Fruit fly (Drosophila melanogaster) whole organism, pupa: Measurements from ENCODE around the gene CG10804.

Source experiments
- CG10348 ChIP-seq: fragments of 200-800 bp; sonication (Bioruptor generic); IDR thresholded peaks from 2 replicates; pipeline ENCODE4 v1.3.6; 2022; ENCODE audit warnings: missing biosample characterization, missing genetic modification characterization
- CG12605 ChIP-seq: fragments of 200-800 bp; sonication (Bioruptor generic); IDR thresholded peaks from 2 replicates; pipeline ENCODE4 v1.3.6; 2022; ENCODE audit warnings: missing biosample characterization, missing genetic modification characterization
- CG13204 ChIP-seq: fragments of 200-800 bp; sonication (Bioruptor generic); optimal IDR thresholded peaks from 2 replicates; lab custom pipeline; 2018; ENCODE audit warnings: missing biosample characterization, mild to moderate bottlenecking, missing genetic modification characterization, moderate library complexity
- CG14655 ChIP-seq: fragments of 200-800 bp; sonication (Bioruptor generic); optimal IDR thresholded peaks from 3 replicates; lab custom pipeline; 2017; ENCODE audit warnings: mild to moderate bottlenecking, missing biosample characterization, missing genetic modification reagents, missing genetic modification characterization
- CG15710 ChIP-seq: fragments of 200-800 bp; sonication (Bioruptor generic); optimal IDR thresholded peaks from 2 replicates; lab custom pipeline; 2018; ENCODE audit warnings: missing biosample characterization, mild to moderate bottlenecking, missing genetic modification characterization, moderate library complexity
- CG17806 ChIP-seq: fragments of 200-800 bp; sonication (Bioruptor generic); optimal IDR thresholded peaks from 2 replicates; lab custom pipeline; 2018; ENCODE audit warnings: missing biosample characterization, mild to moderate bottlenecking, missing genetic modification characterization, moderate library complexity
- CG32121 ChIP-seq: fragments of 200-800 bp; sonication (Bioruptor generic); IDR thresholded peaks from 2 replicates; pipeline ENCODE4 v1.3.6; 2022; ENCODE audit warnings: missing biosample characterization, missing genetic modification characterization
- CG34367 ChIP-seq: fragments of 200-800 bp; sonication (Bioruptor generic); optimal IDR thresholded peaks from 2 replicates; lab custom pipeline; 2018; ENCODE audit warnings: missing biosample characterization, mild to moderate bottlenecking, missing genetic modification characterization
- CG4496 ChIP-seq: fragments of 200-800 bp; sonication (Bioruptor generic); IDR thresholded peaks from 3 replicates; pipeline ENCODE4 v1.3.6; 2022; ENCODE audit warnings: missing biosample characterization, missing genetic modification characterization
- CG8159 ChIP-seq: fragments of 200-800 bp; sonication (Bioruptor generic); optimal IDR thresholded peaks from 3 replicates; lab custom pipeline; 2018; ENCODE audit warnings: missing biosample characterization, mild to moderate bottlenecking, missing genetic modification characterization, moderate library complexity
- CG8301 ChIP-seq: fragments of 200-800 bp; sonication (Bioruptor generic); optimal IDR thresholded peaks from 2 replicates; lab custom pipeline; 2018; ENCODE audit warnings: missing biosample characterization, mild to moderate bottlenecking, missing genetic modification characterization
- CG9948 ChIP-seq: fragments of 200-800 bp; sonication (Bioruptor generic); optimal IDR thresholded peaks from 2 replicates; lab custom pipeline; 2018; ENCODE audit warnings: missing biosample characterization, mild to moderate bottlenecking, missing genetic modification characterization, moderate library complexity
- D1 ChIP-seq: fragments of 200-800 bp; sonication (Bioruptor generic); optimal IDR thresholded peaks from 2 replicates; lab custom pipeline; 2018; ENCODE audit warnings: missing biosample characterization, mild to moderate bottlenecking, missing genetic modification characterization, moderate library complexity
- EcR ChIP-seq: fragments of 200-800 bp; sonication (Bioruptor generic); optimal IDR thresholded peaks from 3 replicates; lab custom pipeline; 2019; ENCODE audit warnings: missing biosample characterization, missing genetic modification characterization, mild to moderate bottlenecking, moderate library complexity, missing genetic modification reagents
- Ets98B ChIP-seq: fragments of 200-800 bp; sonication (Bioruptor generic); IDR thresholded peaks from 2 replicates; pipeline ENCODE4 v1.3.6; 2022; ENCODE audit warnings: missing biosample characterization, missing genetic modification characterization
- Pif1A ChIP-seq: fragments of 200-800 bp; sonication (Bioruptor generic); optimal IDR thresholded peaks from 3 replicates; lab custom pipeline; 2016; ENCODE audit warnings: missing biosample characterization, missing genetic modification characterization
- Pif1B ChIP-seq: fragments of 200-800 bp; sonication (Bioruptor generic); optimal IDR thresholded peaks from 3 replicates; lab custom pipeline; 2016; ENCODE audit warnings: missing biosample characterization, missing genetic modification characterization
- Snoo ChIP-seq: fragments of 200-800 bp; sonication (Bioruptor generic); optimal IDR thresholded peaks from 3 replicates; lab custom pipeline; 2017; ENCODE audit warnings: missing biosample characterization, mild to moderate bottlenecking, missing genetic modification characterization, inconsistent platforms
- fd96Ca ChIP-seq: fragments of 200-800 bp; sonication (Bioruptor generic); IDR thresholded peaks from 3 replicates; pipeline ENCODE4 v1.3.6; 2022; ENCODE audit warnings: missing biosample characterization, missing genetic modification characterization
- gl ChIP-seq: fragments of 200-800 bp; sonication (Bioruptor generic); optimal IDR thresholded peaks from 2 replicates; lab custom pipeline; 2018; ENCODE audit warnings: missing biosample characterization, mild to moderate bottlenecking, missing genetic modification characterization
- rn ChIP-seq: fragments of 200-800 bp; sonication (Bioruptor generic); IDR thresholded peaks from 2 replicates; pipeline ENCODE4 v1.3.6; 2022; ENCODE audit warnings: missing biosample characterization, missing genetic modification characterization

CG10804 gene

dm6 chrX:3482119-3483014, at the start of gene CG10804, which contains the start of gene CG10802:
TSS of gene CG10804 (minus strand) at chrX:3482322.
TSS of gene CG10802 (plus strand) at chrX:3482965.
- TF ChIP-seq CG13204 (GFP tag; lab: Kevin White, UChicago) (no peak), CG14655 (no peak), gl (no peak), Ets98B (GFP tag; lab: Robert Waterston, UW) (peak; percentile 87), Pif1A (no peak), D1 (tag; lab: Kevin White, UChicago) (no peak), EcR (GFP tag; lab: Kevin White, UChicago) (no peak), CG8301 (tag; lab: Kevin White, UChicago) (no peak), CG34367 (tag; lab: Kevin White, UChicago) (peak; percentile 44), CG8159 (tag; lab: Kevin White, UChicago) (peak; percentile 49), CG17806 (tag; lab: Kevin White, UChicago) (peak; percentile 52), Pif1B (peak; percentile 38), fd96Ca (GFP tag; lab: Robert Waterston, UW) (peak; percentile 85), CG4496 (GFP tag; lab: Robert Waterston, UW) (peak; percentile 92), CG10348 (peak; percentile 42; the same call in 1 of the 2 replicates), CG9948 (peak; percentile 40), CG15710 (tag; lab: Kevin White, UChicago) (peak; percentile 58), Snoo (tag; lab: Kevin White, UChicago) (peak; percentile 45), rn (GFP tag; lab: Robert Waterston, UW) (peak; percentile 61; the same call in 1 of the 2 replicates), CG32121 (GFP tag; lab: Robert Waterston, UW) (peak; percentile 72; the same call in 1 of the 2 replicates), CG12605 (no peak)

- TF ChIP-seq fd96Ca (GFP tag; lab: Robert Waterston, UW), result no peak
- TF ChIP-seq Pif1A, result no peak
- no peak for TF ChIP-seq CG9948
- no peak for TF ChIP-seq Ets98B (GFP tag; lab: Robert Waterston, UW)
- no peak for TF ChIP-seq CG12605
- no peak for TF ChIP-seq Snoo (tag; lab: Kevin White, UChicago)
- no peak for TF ChIP-seq CG34367 (tag; lab: Kevin White, UChicago)
- no peak for TF ChIP-seq CG10348
- no peak for TF ChIP-seq CG13204 (GFP tag; lab: Kevin White, UChicago)
- TF ChIP-seq gl, result no peak
- TF ChIP-seq CG17806 (tag; lab: Kevin White, UChicago), result no peak
- TF ChIP-seq CG14655, result no peak
- no peak for TF ChIP-seq CG15710 (tag; lab: Kevin White, UChicago)
- no peak for TF ChIP-seq Pif1B
- TF ChIP-seq CG4496 (GFP tag; lab: Robert Waterston, UW), result no peak
Observed at dm6 chrX:3530696-3531095, 48.6 kb upstream of the CG10804 start.

dm6 chrX:3514016-3514415, 31.9 kb upstream of the CG10804 start, which contains the start of gene CG13021:
TSS of gene CG13021 (plus strand) at chrX:3514316.
- TF ChIP-seq Ets98B (GFP tag; lab: Robert Waterston, UW) (no peak), CG13204 (GFP tag; lab: Kevin White, UChicago) (no peak), Pif1B (no peak)
- TF ChIP-seq, all 21 proteins: peak for 0

dm6 chrX:3504751-3505150, 22.6 kb upstream of the CG10804 start, which contains the start of gene Gas8:
TSS of gene Gas8 (minus strand) at chrX:3504851.
- TF ChIP-seq CG8301 (tag; lab: Kevin White, UChicago) (no peak), CG15710 (tag; lab: Kevin White, UChicago) (no peak), CG8159 (tag; lab: Kevin White, UChicago) (no peak), D1 (tag; lab: Kevin White, UChicago) (no peak), CG12605 (no peak), CG13204 (GFP tag; lab: Kevin White, UChicago) (no peak), Snoo (tag; lab: Kevin White, UChicago) (no peak), CG17806 (tag; lab: Kevin White, UChicago) (no peak), Ets98B (GFP tag; lab: Robert Waterston, UW) (no peak), CG4496 (GFP tag; lab: Robert Waterston, UW) (no peak), CG10348 (no peak), Pif1B (no peak), CG14655 (no peak), CG32121 (GFP tag; lab: Robert Waterston, UW) (no peak), gl (no peak), rn (GFP tag; lab: Robert Waterston, UW) (no peak), EcR (GFP tag; lab: Kevin White, UChicago) (no peak)

dm6 chrX:3504251-3504650, 22.1 kb upstream of the CG10804 start:
- TF ChIP-seq CG34367 (tag; lab: Kevin White, UChicago), result no peak
- TF ChIP-seq CG4496 (GFP tag; lab: Robert Waterston, UW), result peak; percentile 48; the same call in 2 of the 3 replicates
- TF ChIP-seq CG8159 (tag; lab: Kevin White, UChicago), result no peak
- TF ChIP-seq CG12605, result no peak
- TF ChIP-seq Pif1A, result no peak
- 0 out of 3 replicates have a peak, but pooled peaks have one; percentile 29 for TF ChIP-seq fd96Ca (GFP tag; lab: Robert Waterston, UW)

dm6 chrX:3485871-3486270, 3.7 kb upstream of the CG10804 start:
- TF ChIP-seq CG8159 (tag; lab: Kevin White, UChicago) (no peak), CG15710 (tag; lab: Kevin White, UChicago) (no peak), rn (GFP tag; lab: Robert Waterston, UW) (no peak), gl (no peak), CG17806 (tag; lab: Kevin White, UChicago) (no peak), fd96Ca (GFP tag; lab: Robert Waterston, UW) (no peak), CG34367 (tag; lab: Kevin White, UChicago) (no peak), EcR (GFP tag; lab: Kevin White, UChicago) (no peak), CG32121 (GFP tag; lab: Robert Waterston, UW) (no peak), CG12605 (no peak), CG4496 (GFP tag; lab: Robert Waterston, UW) (no peak), CG8301 (tag; lab: Kevin White, UChicago) (no peak), Snoo (tag; lab: Kevin White, UChicago) (no peak), CG13204 (GFP tag; lab: Kevin White, UChicago) (no peak)
